Worm (Caenorhabditis elegans) whole organism, young adult: ENCODE measurements around the gene C34H4.5.

Experiments used
- B0261.1 ChIP-seq: sonication (generic microtip); optimal IDR thresholded peaks from 2 replicates; lab custom pipeline; 2016; ENCODE audit warnings: mild to moderate bottlenecking, missing genetic modification characterization, moderate library complexity, missing compliant biosample characterization
- D2030.7 ChIP-seq: fragments of 200-800 bp; sonication (Bioruptor generic); IDR thresholded peaks from 2 replicates; pipeline ENCODE4 v1.3.6; 2022; ENCODE audit warnings: missing genetic modification reagents, missing genetic modification characterization, missing compliant biosample characterization
- F49E8.2 ChIP-seq: sonication (generic microtip); optimal IDR thresholded peaks from 3 replicates; lab custom pipeline; 2017; ENCODE audit warnings: missing genetic modification characterization, mild to moderate bottlenecking, missing compliant biosample characterization, antibody characterized with exemption, moderate library complexity; ENCODE audit not compliant: insufficient read depth
- ZK185.1 ChIP-seq: sonication (generic microtip); optimal IDR thresholded peaks from 2 replicates; lab custom pipeline; 2016; ENCODE audit warnings: mild to moderate bottlenecking, missing genetic modification characterization, missing compliant biosample characterization; ENCODE audit not compliant: poor library complexity, severe bottlenecking
- ama-1 ChIP-seq, 3 experiments: fragments of 150-350 bp in 1 of 3; sonication (generic microtip) in 2 of 3; optimal IDR thresholded peaks; 2 replicates each; lab custom pipeline; 2014 to 2018; ENCODE audit warnings: missing biosample characterization in 2 of 3, missing genetic modification characterization in 2 of 3, missing genetic modification reagents in 2 of 3
- egl-44 ChIP-seq: fragments of 200-800 bp; sonication (Bioruptor generic); IDR thresholded peaks from 2 replicates; pipeline ENCODE4 v1.3.6; 2022; ENCODE audit warnings: missing genetic modification reagents, missing genetic modification characterization, missing compliant biosample characterization
- hsf-1 ChIP-seq: fragments of 200-800 bp; sonication (Bioruptor generic); IDR thresholded peaks from 2 replicates; pipeline ENCODE4 v1.3.6; 2022; ENCODE audit warnings: missing genetic modification reagents, missing genetic modification characterization, missing compliant biosample characterization
- lir-1 ChIP-seq: fragments of 200-800 bp; sonication (Bioruptor generic); conservative IDR thresholded peaks from 2 replicates; pipeline ENCODE4 v1.3.6; 2022; ENCODE audit warnings: missing genetic modification reagents, missing genetic modification characterization, missing compliant biosample characterization
- lsy-27 ChIP-seq: sonication (generic microtip); optimal IDR thresholded peaks from 2 replicates; lab custom pipeline; 2017; ENCODE audit warnings: missing genetic modification characterization, mild to moderate bottlenecking, missing compliant biosample characterization, antibody characterized with exemption, missing genotype, borderline replicate concordance; ENCODE audit not compliant: insufficient read depth
- nfya-1 ChIP-seq: sonication (generic microtip); optimal IDR thresholded peaks from 2 replicates; lab custom pipeline; 2017; ENCODE audit warnings: antibody characterized with exemption, missing compliant biosample characterization, missing genetic modification characterization, borderline replicate concordance; ENCODE audit not compliant: insufficient read depth
- snpc-1.3 ChIP-seq: sonication (generic microtip); optimal IDR thresholded peaks from 2 replicates; lab custom pipeline; 2017; ENCODE audit warnings: missing genetic modification characterization, mild to moderate bottlenecking, missing compliant biosample characterization, antibody characterized with exemption, moderate library complexity, missing genotype, missing genetic modification reagents; ENCODE audit not compliant: insufficient read depth
- snpc-4 ChIP-seq, 5 experiments: fragments of 150-350 bp in 1 of 5; sonication (generic microtip) in 4 of 5; optimal IDR thresholded peaks; 2 replicates each; lab custom pipeline; 2014 to 2018; ENCODE audit warnings: missing genetic modification characterization in 5 of 5, missing biosample characterization in 3 of 5, antibody characterized with exemption in 2 of 5, mild to moderate bottlenecking in 2 of 5, missing compliant biosample characterization in 2 of 5, missing genotype in 2 of 5, moderate library complexity in 2 of 5, missing genetic modification reagents in 1 of 5
- unc-130 ChIP-seq: sonication (generic microtip); optimal IDR thresholded peaks from 2 replicates; lab custom pipeline; 2016; ENCODE audit warnings: missing genetic modification reagents, missing genetic modification characterization, missing compliant biosample characterization
- ztf-26 ChIP-seq: sonication (generic microtip); optimal IDR thresholded peaks from 2 replicates; lab custom pipeline; 2017; ENCODE audit warnings: missing genetic modification characterization, missing compliant biosample characterization

ce11 chrIV:1559931-1560330, 9.9 kb upstream of the C34H4.5 start, which contains the start of gene Y41D4B.17:
- TF ChIP-seq ZK185.1 (tag; lab: Kevin White, UChicago): no peak
- no peak for TF ChIP-seq lsy-27 (tag; lab: Kevin White, UChicago)
- no peak for TF ChIP-seq F49E8.2
- no peak for TF ChIP-seq egl-44 (GFP tag; lab: Robert Waterston, UW)
- no peak for TF ChIP-seq unc-130 (GFP tag; lab: Kevin White, UChicago)
- TF ChIP-seq lir-1: no peak
- TF ChIP-seq B0261.1: no peak
- no peak for TF ChIP-seq hsf-1
- TF ChIP-seq ztf-26 (tag; lab: Kevin White, UChicago): no peak
- TF ChIP-seq ama-1 (optimal IDR thresholded peaks at IDR 0.05; lab: Kevin White, UChicago): no peak
- no peak for TF ChIP-seq ama-1 (GFP tag; optimal IDR thresholded peaks at IDR 0.05; lab: Kevin White, UChicago)
- TF ChIP-seq snpc-1.3: no peak
- no peak for TF ChIP-seq D2030.7 (GFP tag; lab: Robert Waterston, UW)
- no peak for TF ChIP-seq nfya-1
- no peak for TF ChIP-seq snpc-4 (GFP tag; optimal IDR thresholded peaks at IDR 0.05; lab: Kevin White, UChicago)
- TF ChIP-seq snpc-4 (tag; optimal IDR thresholded peaks at IDR 0.05; lab: Kevin White, UChicago): no peak
